Worm (Caenorhabditis elegans): Measurements from ENCODE around the gene rpl-3.
A peak's percentile ranks its signal among the peaks of the same experiment; 100 is the strongest.

The rpl-3 gene

DNA sequence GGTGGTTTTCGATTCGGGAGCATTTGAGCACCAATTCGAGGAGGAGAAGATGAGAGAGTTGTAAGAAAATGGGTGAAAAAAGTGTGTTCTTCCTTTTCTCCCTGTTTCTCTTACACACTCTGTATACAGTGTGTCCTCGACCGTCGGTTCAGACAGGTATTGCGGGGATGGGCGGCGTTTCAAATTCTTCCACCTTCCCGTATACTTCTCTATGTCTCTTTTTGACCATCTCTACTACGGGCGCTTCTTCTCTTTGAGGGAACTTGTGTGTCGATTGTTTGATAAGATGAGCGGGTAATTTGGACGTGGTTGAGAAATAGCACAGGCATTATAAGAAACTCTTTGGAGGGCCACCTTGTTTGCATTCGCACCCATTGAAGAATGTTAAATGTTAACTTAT lies 19.9 kb downstream of the rpl-3 start (continued):
- TF ChIP-seq ztf-11 (tag; optimal IDR thresholded peaks at IDR 0.05) (no peak), pqm-1 (tag; optimal IDR thresholded peaks at IDR 0.05) (peak; percentile 59), unc-86 (tag; optimal IDR thresholded peaks at IDR 0.05) (no peak), nhr-84 (tag; optimal IDR thresholded peaks at IDR 0.05) (no peak), nhr-11 (tag; optimal IDR thresholded peaks at IDR 0.05) (no peak), fkh-8 (tag; optimal IDR thresholded peaks at IDR 0.05) (no peak), unc-130 (tag; optimal IDR thresholded peaks at IDR 0.05) (no peak), mab-9 (GFP tag; IDR thresholded peaks at IDR 0.05) (no peak), lsy-2 (tag; optimal IDR thresholded peaks at IDR 0.05) (peak in 1 of 2 experiments; percentile 35), zip-4 (GFP tag; optimal IDR thresholded peaks at IDR 0.05) (no peak), ets-5 (GFP tag; IDR thresholded peaks at IDR 0.05) (no peak), nhr-12 (tag; optimal IDR thresholded peaks at IDR 0.05) (no peak), C04F5.9 (tag; optimal IDR thresholded peaks at IDR 0.05) (no peak), ama-1 (optimal IDR thresholded peaks at IDR 0.05) (no peak), mdl-1 (tag; optimal IDR thresholded peaks at IDR 0.05) (no peak), nhr-90 (tag; optimal IDR thresholded peaks at IDR 0.05; ENCODE audit: poor library complexity) (no peak), nhr-76 (tag; optimal IDR thresholded peaks at IDR 0.05) (no peak), dpl-1 (GFP tag; optimal IDR thresholded peaks at IDR 0.05) (peak in 1 of 3 experiments; percentile 49), nhr-47 (tag; optimal IDR thresholded peaks at IDR 0.05) (no peak), lir-3 (tag; optimal IDR thresholded peaks at IDR 0.05; ENCODE audit: poor library complexity) (no peak), sup-37 (GFP tag; optimal IDR thresholded peaks at IDR 0.05) (no peak), ces-1 (GFP tag; optimal IDR thresholded peaks at IDR 0.05) (no peak), lin-39 (tag; optimal IDR thresholded peaks at IDR 0.05) (no peak), pag-3 (tag; optimal IDR thresholded peaks at IDR 0.05; ENCODE audit: borderline replicate concordance, insufficient read depth) (no peak), sptf-1 (tag; optimal IDR thresholded peaks at IDR 0.05) (no peak), nhr-237 (tag; optimal IDR thresholded peaks at IDR 0.05) (no peak), lin-35 (GFP tag; optimal IDR thresholded peaks at IDR 0.05) (peak; percentile 44 to 50), alr-1 (tag; optimal IDR thresholded peaks at IDR 0.05; ENCODE audit: borderline replicate concordance) (no peak), unc-98 (GFP tag; IDR thresholded peaks at IDR 0.05) (no peak), fkh-4 (tag; optimal IDR thresholded peaks at IDR 0.05; ENCODE audit: borderline replicate concordance) (no peak), ceh-63 (GFP tag; optimal IDR thresholded peaks at IDR 0.05) (no peak)

- no peak for TF ChIP-seq egl-27 (tag; optimal IDR thresholded peaks at IDR 0.05)
- no peak for TF ChIP-seq mab-9 (GFP tag; IDR thresholded peaks at IDR 0.05)
- no peak for TF ChIP-seq efl-1 (optimal IDR thresholded peaks at IDR 0.05)
- peak in 1 of 2 experiments; percentile 78 for TF ChIP-seq efl-1 (GFP tag; optimal IDR thresholded peaks at IDR 0.05 in 1 of 2)
Observed at ce11 chrIII:3889896-3890295, 22.2 kb downstream of the rpl-3 start.

ce11 chrIII:3893992-3894391 lies 26.3 kb downstream of the rpl-3 start:
- no peak for TF ChIP-seq F16B12.6 (tag; optimal IDR thresholded peaks at IDR 0.05)
- no peak for TF ChIP-seq Y116A8C.19 (tag; optimal IDR thresholded peaks at IDR 0.05; ENCODE audit: borderline replicate concordance)

DNA sequence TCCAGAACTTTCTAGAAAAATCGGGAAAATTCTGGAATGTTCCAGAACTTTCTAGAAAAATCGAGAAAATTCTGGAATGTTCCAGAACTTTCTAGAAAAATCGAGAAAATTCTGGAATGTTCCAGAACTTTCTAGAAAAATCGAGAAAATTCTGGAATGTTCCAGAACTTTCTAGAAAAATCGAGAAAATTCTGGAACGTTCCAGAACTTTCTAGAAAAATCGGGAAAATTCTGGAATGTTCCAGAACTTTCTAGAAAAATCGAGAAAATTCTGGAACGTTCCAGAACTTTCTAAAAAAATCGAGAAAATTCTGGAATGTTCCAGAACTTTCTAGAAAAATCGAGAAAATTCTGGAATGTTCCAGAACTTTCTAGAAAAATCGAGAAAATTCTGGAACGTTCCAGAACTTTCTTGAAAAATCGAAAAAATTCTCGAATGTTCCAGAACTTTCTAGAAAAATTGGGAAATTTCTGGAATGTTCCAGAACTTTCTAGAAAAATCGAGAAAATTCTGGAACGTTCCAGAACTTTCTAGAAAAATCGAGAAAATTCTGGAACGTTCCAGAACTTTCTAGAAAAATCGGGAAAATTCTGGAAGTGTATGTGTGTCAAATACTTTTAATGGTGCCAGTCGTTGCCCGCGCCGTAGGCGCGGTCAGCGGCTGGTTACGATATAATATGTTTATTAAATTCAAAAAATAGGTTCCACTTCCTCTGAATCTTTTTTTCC lies 29.6 kb downstream of the rpl-3 start:
- TF ChIP-seq mab-9 (GFP tag; IDR thresholded peaks at IDR 0.05) (0 out of 2 replicates have a peak, but pooled peaks have one; percentile 9), unc-98 (GFP tag; IDR thresholded peaks at IDR 0.05) (0 out of 2 replicates have a peak, but pooled peaks have one; percentile 4)

Measured in whole organism, L1 larva.